Fruit fly (Drosophila melanogaster) whole organism, wandering third instar larva: ENCODE data around the gene Appl.

Experiments used
- Abd-B ChIP-seq: fragments of >200 bp; optimal IDR thresholded peaks from 2 replicates; lab custom pipeline; 2017; ENCODE audit warnings: missing biosample characterization, missing genetic modification characterization
- CG32264 ChIP-seq: fragments of 200-800 bp; sonication (Bioruptor generic); optimal IDR thresholded peaks from 2 replicates; lab custom pipeline; 2016; ENCODE audit warnings: missing biosample characterization, missing genetic modification characterization
- CG9705 ChIP-seq: fragments of 200-800 bp; sonication (Bioruptor generic); optimal IDR thresholded peaks from 2 replicates; lab custom pipeline; 2018; ENCODE audit warnings: missing biosample characterization, mild to moderate bottlenecking, missing genetic modification characterization
- CrebA ChIP-seq: fragments of 200-800 bp; sonication (Bioruptor generic); optimal IDR thresholded peaks from 2 replicates; lab custom pipeline; 2016; ENCODE audit warnings: missing biosample characterization, mild to moderate bottlenecking, missing genetic modification characterization, borderline replicate concordance
- Dfd ChIP-seq: fragments of >200 bp; optimal IDR thresholded peaks from 2 replicates; lab custom pipeline; 2017; ENCODE audit warnings: missing biosample characterization, missing genetic modification characterization
- Dif ChIP-seq: fragments of 200-275, 200-300 bp; sonication (Bioruptor generic); optimal IDR thresholded peaks from 2 replicates; lab custom pipeline; 2018; ENCODE audit warnings: missing biosample characterization, missing genetic modification characterization; ENCODE audit not compliant: partially characterized antibody
- GATAd ChIP-seq: sonication (Bioruptor generic); optimal IDR thresholded peaks from 2 replicates; lab custom pipeline; 2016; ENCODE audit warnings: missing biosample characterization, missing genetic modification characterization
- HLH106 ChIP-seq: fragments of 200-800 bp; optimal IDR thresholded peaks from 3 replicates; lab custom pipeline; 2019; ENCODE audit warnings: missing biosample characterization, mild to moderate bottlenecking, missing genetic modification characterization, moderate library complexity
- Hnf4 ChIP-seq: fragments of 200-800 bp; sonication (Bioruptor generic); optimal IDR thresholded peaks from 2 replicates; lab custom pipeline; 2016; ENCODE audit warnings: missing biosample characterization, mild to moderate bottlenecking, missing genetic modification characterization
- Hr78 ChIP-seq: fragments of >200 bp; optimal IDR thresholded peaks from 2 replicates; lab custom pipeline; 2017; ENCODE audit warnings: missing biosample characterization, missing genetic modification characterization
- Hr83 ChIP-seq: fragments of 200-300 bp; sonication (Bioruptor generic); optimal IDR thresholded peaks from 2 replicates; lab custom pipeline; 2016; ENCODE audit warnings: missing biosample characterization, mild to moderate bottlenecking, missing genetic modification characterization, moderate library complexity; ENCODE audit not compliant: poor library complexity, severe bottlenecking
- Jra ChIP-seq: sonication (Bioruptor generic); optimal IDR thresholded peaks from 2 replicates; lab custom pipeline; 2016; ENCODE audit warnings: missing biosample characterization, missing genetic modification characterization
- Mio ChIP-seq: sonication (Bioruptor generic); optimal IDR thresholded peaks from 2 replicates; lab custom pipeline; 2016; ENCODE audit warnings: missing biosample characterization, missing genetic modification characterization
- N ChIP-seq: fragments of >200 bp; optimal IDR thresholded peaks from 2 replicates; lab custom pipeline; 2018; ENCODE audit warnings: missing biosample characterization, missing external identifiers, missing genetic modification characterization
- OdsH ChIP-seq: fragments of 200-800 bp; sonication (Bioruptor generic); optimal IDR thresholded peaks from 2 replicates; lab custom pipeline; 2016; ENCODE audit warnings: missing biosample characterization, mild to moderate bottlenecking, missing genetic modification characterization
- Rel ChIP-seq, 2 experiments: fragments of 200-800 bp; sonication (Bioruptor generic) in 1 of 2; optimal IDR thresholded peaks; 2 replicates in 1 of 2; 3 replicates in 1 of 2; lab custom pipeline; 2016 to 2019; ENCODE audit warnings: mild to moderate bottlenecking in 2 of 2, missing biosample characterization in 2 of 2, missing genetic modification characterization in 2 of 2, moderate library complexity in 1 of 2
- Sp1 ChIP-seq: fragments of 200-800 bp; sonication (Bioruptor generic); optimal IDR thresholded peaks from 3 replicates; lab custom pipeline; 2019; ENCODE audit warnings: missing biosample characterization, mild to moderate bottlenecking, missing genetic modification characterization, moderate library complexity
- Vsx2 ChIP-seq: fragments of 200-300, 225-300 bp; sonication (Bioruptor generic); optimal IDR thresholded peaks from 2 replicates; lab custom pipeline; 2018; ENCODE audit warnings: missing biosample characterization, missing genetic modification characterization; ENCODE audit not compliant: partially characterized antibody
- br ChIP-seq: fragments of 200-800 bp; sonication (Bioruptor generic); optimal IDR thresholded peaks from 2 replicates; lab custom pipeline; 2016; ENCODE audit warnings: missing biosample characterization, missing genetic modification characterization
- dl ChIP-seq, 2 experiments: fragments of 175-275, 200-275 bp in 1 of 2; fragments of 200-275 bp in 1 of 2; sonication (Bioruptor generic); optimal IDR thresholded peaks; lab custom pipeline; 2018; ENCODE audit warnings: mild to moderate bottlenecking in 2 of 2, missing biosample characterization in 2 of 2, missing genetic modification characterization in 2 of 2, moderate library complexity in 2 of 2; ENCODE audit not compliant: partially characterized antibody in 2 of 2, insufficient read depth in 1 of 2
- dmrt93B ChIP-seq: fragments of 200-800 bp; sonication (Bioruptor generic); optimal IDR thresholded peaks from 2 replicates; lab custom pipeline; 2018; ENCODE audit warnings: missing biosample characterization, mild to moderate bottlenecking, missing genetic modification characterization
- dsf ChIP-seq: sonication (Bioruptor generic); optimal IDR thresholded peaks from 2 replicates; lab custom pipeline; 2016; ENCODE audit warnings: missing biosample characterization, missing genetic modification characterization, borderline replicate concordance
- ey ChIP-seq: fragments of 200-800 bp; sonication (Bioruptor generic); optimal IDR thresholded peaks from 2 replicates; lab custom pipeline; 2016; ENCODE audit warnings: missing biosample characterization, missing genetic modification characterization
- foxo ChIP-seq, 2 experiments: fragments of 200-800 bp; sonication (Bioruptor generic); optimal IDR thresholded peaks; 2 replicates in 1 of 2; 3 replicates in 1 of 2; lab custom pipeline; 2016 to 2017; ENCODE audit warnings: missing biosample characterization in 2 of 2, missing genetic modification characterization in 2 of 2
- fru ChIP-seq: fragments of 200-800 bp; sonication (Bioruptor generic); optimal IDR thresholded peaks from 3 replicates; lab custom pipeline; 2016; ENCODE audit warnings: missing biosample characterization, mild to moderate bottlenecking, missing genetic modification characterization
- h ChIP-seq: fragments of 200-800 bp; sonication (Bioruptor generic); optimal IDR thresholded peaks from 3 replicates; lab custom pipeline; 2016; ENCODE audit warnings: missing biosample characterization, mild to moderate bottlenecking, missing genetic modification characterization
- lola ChIP-seq: fragments of >200 bp; optimal IDR thresholded peaks from 2 replicates; lab custom pipeline; 2017; ENCODE audit warnings: missing biosample characterization, missing genetic modification characterization
- rgr ChIP-seq: fragments of 200-800 bp; sonication (Bioruptor generic); optimal IDR thresholded peaks from 3 replicates; lab custom pipeline; 2016; ENCODE audit warnings: missing biosample characterization, mild to moderate bottlenecking, missing genetic modification characterization
- sage ChIP-seq: fragments of 200-800 bp; sonication (Bioruptor generic); optimal IDR thresholded peaks from 2 replicates; lab custom pipeline; 2016; ENCODE audit warnings: missing biosample characterization, mild to moderate bottlenecking, missing genetic modification characterization
- sv ChIP-seq: fragments of 200-800 bp; sonication (Bioruptor generic); optimal IDR thresholded peaks from 3 replicates; lab custom pipeline; 2016; ENCODE audit warnings: missing biosample characterization, missing genetic modification characterization
- woc ChIP-seq: sonication (Bioruptor generic); optimal IDR thresholded peaks from 2 replicates; lab custom pipeline; 2016; ENCODE audit warnings: missing biosample characterization, mild to moderate bottlenecking, missing genetic modification characterization

The Appl gene

dm6 chrX:601984-602383 is 71.7 kb downstream of the Appl start:
- TF ChIP-seq Rel (GFP tag; optimal IDR thresholded peaks at IDR 0.05; lab: Kevin White, UChicago) (no peak), Rel (tag; optimal IDR thresholded peaks at IDR 0.05; lab: Kevin White, UChicago) (no peak), HLH106 (tag; lab: Kevin White, UChicago) (no peak), woc (GFP tag; lab: Kevin White, UChicago) (no peak), CrebA (GFP tag; lab: Kevin White, UChicago) (no peak), sv (GFP tag; lab: Kevin White, UChicago) (no peak)
- TF ChIP-seq, all 38 proteins: peak for 0

- TF ChIP-seq Dfd (GFP tag; lab: Kevin White, UChicago) (no peak), N (GFP tag; lab: Kevin White, UChicago) (no peak), Hr78 (GFP tag; lab: Kevin White, UChicago) (no peak), CrebA (GFP tag; lab: Kevin White, UChicago) (no peak)
These were observed 79.7 kb downstream of the Appl start for dm6 chrX:610048-610447.

dm6 chrX:616761-617476 is 86.6 kb downstream of the Appl start:
- TF ChIP-seq CG32264 (GFP tag; lab: Kevin White, UChicago) (no peak), Dif (GFP tag; lab: Kevin White, UChicago) (no peak), sv (GFP tag; lab: Kevin White, UChicago) (no peak), Jra (GFP tag; lab: Kevin White, UChicago) (peak; percentile 23), dl (GFP tag; optimal IDR thresholded peaks at IDR 0.05; lab: Kevin White, UChicago; ENCODE audit: insufficient read depth in 1 of 2, partially characterized antibody in 2 of 2) (no peak), OdsH (GFP tag; lab: Kevin White, UChicago) (peak; percentile 2), lola (GFP tag; lab: Kevin White, UChicago) (no peak), woc (GFP tag; lab: Kevin White, UChicago) (no peak), foxo (GFP tag; optimal IDR thresholded peaks at IDR 0.05; lab: Kevin White, UChicago) (no peak), dsf (no peak), HLH106 (tag; lab: Kevin White, UChicago) (no peak), Hnf4 (GFP tag; lab: Kevin White, UChicago) (no peak), Mio (no peak), GATAd (GFP tag; lab: Kevin White, UChicago) (no peak), rgr (no peak), ey (no peak), Abd-B (GFP tag; lab: Kevin White, UChicago) (no peak), N (GFP tag; lab: Kevin White, UChicago) (peak; percentile 3), Hr78 (GFP tag; lab: Kevin White, UChicago) (no peak), CG9705 (GFP tag; lab: Kevin White, UChicago) (no peak), sage (GFP tag; lab: Kevin White, UChicago) (no peak), br (GFP tag; lab: Kevin White, UChicago) (peak; percentile 34), Rel (GFP tag; optimal IDR thresholded peaks at IDR 0.05; lab: Kevin White, UChicago) (no peak), Rel (tag; optimal IDR thresholded peaks at IDR 0.05; lab: Kevin White, UChicago) (peak; percentile 81), Sp1 (GFP tag; lab: Kevin White, UChicago) (no peak), Vsx2 (GFP tag; lab: Kevin White, UChicago) (no peak), fru (peak; percentile 10), dmrt93B (GFP tag; lab: Kevin White, UChicago) (no peak)

dm6 chrX:617477-617795 is 87.1 kb downstream of the Appl start:
- TF ChIP-seq Hr83 (GFP tag; lab: Kevin White, UChicago) = peak; percentile 40
- TF ChIP-seq h = peak; percentile 29
- TF ChIP-seq sv (GFP tag; lab: Kevin White, UChicago) = peak; percentile 18
- TF ChIP-seq Rel (GFP tag; optimal IDR thresholded peaks at IDR 0.05; lab: Kevin White, UChicago) = no peak
- no peak for TF ChIP-seq Rel (tag; optimal IDR thresholded peaks at IDR 0.05; lab: Kevin White, UChicago)
- peak in 1 of 2 experiments; percentile 30 for TF ChIP-seq foxo (GFP tag; optimal IDR thresholded peaks at IDR 0.05; lab: Kevin White, UChicago)
- TF ChIP-seq Hnf4 (GFP tag; lab: Kevin White, UChicago) = peak; percentile 62
